Fruit fly (Drosophila melanogaster) whole organism, embryonic: ENCODE measurements around the gene CG42494.
A peak's percentile ranks its signal among the peaks of the same experiment; 100 is the strongest.

Experiments
- Abd-B ChIP-seq: fragments of 200-800 bp; sonication (Bioruptor generic); optimal IDR thresholded peaks from 2 replicates; lab custom pipeline; 2018; ENCODE audit warnings: missing biosample characterization, mild to moderate bottlenecking, missing genetic modification characterization, moderate library complexity
- Bdp1 ChIP-seq: fragments of 200-800 bp; sonication (Bioruptor generic); optimal IDR thresholded peaks from 3 replicates; lab custom pipeline; 2016; ENCODE audit warnings: missing biosample characterization, missing genetic modification characterization
- BtbVII ChIP-seq: fragments of 200-800 bp; sonication (Bioruptor generic); optimal IDR thresholded peaks from 3 replicates; lab custom pipeline; 2017; ENCODE audit warnings: missing biosample characterization, mild to moderate bottlenecking, missing genetic modification characterization
- CG11398 ChIP-seq: fragments of 200-800 bp; sonication (Bioruptor generic); optimal IDR thresholded peaks from 2 replicates; lab custom pipeline; 2016; ENCODE audit warnings: missing biosample characterization, missing genetic modification characterization
- CG12236 ChIP-seq: fragments of 200-800 bp; sonication (Bioruptor generic); optimal IDR thresholded peaks from 2 replicates; lab custom pipeline; 2016; ENCODE audit warnings: missing biosample characterization, missing genetic modification characterization
- CG13287 ChIP-seq: fragments of 200-800 bp; sonication (Bioruptor generic); IDR thresholded peaks from 2 replicates; pipeline ENCODE4 v1.3.6; 2022; ENCODE audit warnings: missing biosample characterization, missing genetic modification characterization; ENCODE audit not compliant: partially characterized antibody
- CG13296 ChIP-seq: fragments of 200-800 bp; sonication (Bioruptor generic); optimal IDR thresholded peaks from 3 replicates; lab custom pipeline; 2018; ENCODE audit warnings: missing biosample characterization, mild to moderate bottlenecking, missing genetic modification characterization
- CG13775 ChIP-seq: fragments of 200-800 bp; sonication (Bioruptor generic); optimal IDR thresholded peaks from 3 replicates; lab custom pipeline; 2017; ENCODE audit warnings: missing biosample characterization, mild to moderate bottlenecking, missing genetic modification characterization
- CG17912 ChIP-seq: fragments of 200-800 bp; sonication (Bioruptor generic); optimal IDR thresholded peaks from 2 replicates; lab custom pipeline; 2018; ENCODE audit warnings: missing biosample characterization, mild to moderate bottlenecking, missing genetic modification characterization
- CG2129 ChIP-seq: fragments of 200-800 bp; sonication (Bioruptor generic); IDR thresholded peaks from 2 replicates; pipeline ENCODE4 v1.3.6; 2022; ENCODE audit warnings: missing biosample characterization, missing genetic modification characterization; ENCODE audit not compliant: partially characterized antibody
- CG2199 ChIP-seq: fragments of 200-800 bp; sonication (Bioruptor generic); IDR thresholded peaks from 3 replicates; pipeline ENCODE4 v1.3.6; 2022; ENCODE audit warnings: missing biosample characterization, missing genetic modification characterization
- CG2678 ChIP-seq: fragments of 200-800 bp; sonication (Bioruptor generic); optimal IDR thresholded peaks from 3 replicates; lab custom pipeline; 2019; ENCODE audit warnings: missing biosample characterization, mild to moderate bottlenecking, missing genetic modification characterization, moderate library complexity
- CG2712 ChIP-seq: fragments of 200-800 bp; optimal IDR thresholded peaks from 3 replicates; lab custom pipeline; 2019; ENCODE audit warnings: missing biosample characterization, mild to moderate bottlenecking, missing genetic modification characterization, moderate library complexity
- CG34224 ChIP-seq: fragments of 200-800 bp; sonication (Bioruptor generic); IDR thresholded peaks from 3 replicates; pipeline ENCODE4 v1.3.6; 2022; ENCODE audit warnings: missing biosample characterization, missing genetic modification characterization; ENCODE audit not compliant: partially characterized antibody
- CG7271 ChIP-seq: fragments of 200-800 bp; sonication (Bioruptor generic); optimal IDR thresholded peaks from 2 replicates; lab custom pipeline; 2018; ENCODE audit warnings: missing biosample characterization, mild to moderate bottlenecking, missing genetic modification characterization, moderate library complexity
- CG7745 ChIP-seq: fragments of 200-800 bp; sonication (Bioruptor generic); optimal IDR thresholded peaks from 2 replicates; lab custom pipeline; 2018; ENCODE audit warnings: missing biosample characterization, mild to moderate bottlenecking, missing genetic modification characterization, moderate library complexity
- CG9817 ChIP-seq: fragments of 200-800 bp; sonication (Bioruptor generic); optimal IDR thresholded peaks from 2 replicates; lab custom pipeline; 2018; ENCODE audit warnings: missing biosample characterization, mild to moderate bottlenecking, missing genetic modification characterization, moderate library complexity
- HLH4C ChIP-seq: fragments of 200-800 bp; sonication (Bioruptor generic); IDR thresholded peaks from 3 replicates; pipeline ENCODE4 v1.3.6; 2022; ENCODE audit warnings: missing biosample characterization, missing genetic modification characterization; ENCODE audit not compliant: partially characterized antibody
- HLH54F ChIP-seq: fragments of 200-800 bp; sonication (Bioruptor generic); optimal IDR thresholded peaks from 3 replicates; lab custom pipeline; 2016; ENCODE audit warnings: missing biosample characterization, missing genetic modification characterization
- HmgZ ChIP-seq: fragments of 200-800 bp; sonication (Bioruptor generic); optimal IDR thresholded peaks from 2 replicates; lab custom pipeline; 2018; ENCODE audit warnings: missing biosample characterization, mild to moderate bottlenecking, missing genetic modification characterization
- Hmx ChIP-seq: fragments of 200-800 bp; sonication (Bioruptor generic); optimal IDR thresholded peaks from 2 replicates; lab custom pipeline; 2016; ENCODE audit warnings: missing biosample characterization, missing genetic modification characterization
- Hr3 ChIP-seq: fragments of 200-800 bp; sonication (Bioruptor generic); optimal IDR thresholded peaks from 3 replicates; lab custom pipeline; 2016; ENCODE audit warnings: missing biosample characterization, missing genetic modification characterization
- Hr39 ChIP-seq: fragments of >200 bp; optimal IDR thresholded peaks from 2 replicates; lab custom pipeline; 2017
- Med ChIP-seq: fragments of 200-800 bp; sonication (Bioruptor generic); peaks from one replicate; lab custom pipeline; 2016; ENCODE audit warnings: missing biosample characterization, missing genetic modification characterization, mild to moderate bottlenecking, inconsistent platforms, moderate library complexity
- NK7.1 ChIP-seq: fragments of 200-800 bp; sonication (Bioruptor generic); optimal IDR thresholded peaks from 3 replicates; lab custom pipeline; 2016; ENCODE audit warnings: missing biosample characterization, missing genetic modification characterization
- Oli ChIP-seq: fragments of 200-800 bp; sonication (Bioruptor generic); optimal IDR thresholded peaks from 2 replicates; lab custom pipeline; 2018; ENCODE audit warnings: missing biosample characterization, mild to moderate bottlenecking, missing genetic modification characterization, moderate library complexity
- Poxn ChIP-seq: fragments of 200-800 bp; sonication (Bioruptor generic); IDR thresholded peaks from 2 replicates; pipeline ENCODE4 v1.3.6; 2022; ENCODE audit warnings: missing biosample characterization, missing genetic modification characterization
- Scr ChIP-seq: fragments of 200-800 bp; sonication (Bioruptor generic); IDR thresholded peaks from 2 replicates; pipeline ENCODE4 v1.3.6; 2022; ENCODE audit warnings: missing biosample characterization, missing genetic modification characterization; ENCODE audit not compliant: partially characterized antibody
- Xrp1 ChIP-seq: fragments of 200-800 bp; sonication (Bioruptor generic); IDR thresholded peaks from 2 replicates; pipeline ENCODE4 v1.3.6; 2022; ENCODE audit warnings: missing biosample characterization, missing genetic modification characterization
- YL-1 ChIP-seq: fragments of 200-800 bp; sonication (Bioruptor generic); optimal IDR thresholded peaks from 3 replicates; lab custom pipeline; 2017; ENCODE audit warnings: missing biosample characterization, mild to moderate bottlenecking, missing genetic modification characterization
- amos ChIP-seq: fragments of 200-800 bp; sonication (Bioruptor generic); IDR thresholded peaks from 2 replicates; pipeline ENCODE4 v1.3.6; 2022; ENCODE audit warnings: missing biosample characterization, missing genetic modification characterization; ENCODE audit not compliant: partially characterized antibody
- cg ChIP-seq: fragments of 200-800 bp; sonication (Bioruptor generic); optimal IDR thresholded peaks from 3 replicates; lab custom pipeline; 2019; ENCODE audit warnings: missing biosample characterization, mild to moderate bottlenecking, missing genetic modification characterization, moderate library complexity
- chinmo ChIP-seq: fragments of 200-800 bp; sonication (Bioruptor generic); IDR thresholded peaks from 4 replicates; pipeline ENCODE4 v1.3.6; 2022; ENCODE audit warnings: missing biosample characterization, missing genetic modification characterization; ENCODE audit not compliant: partially characterized antibody
- chn ChIP-seq: fragments of 200-800 bp; sonication (Bioruptor generic); optimal IDR thresholded peaks from 2 replicates; lab custom pipeline; 2016; ENCODE audit warnings: missing biosample characterization, missing genetic modification characterization
- dm ChIP-seq: fragments of 200-800 bp; sonication (Bioruptor generic); optimal IDR thresholded peaks from 3 replicates; lab custom pipeline; 2016; ENCODE audit warnings: missing biosample characterization, missing genetic modification characterization
- eyg ChIP-seq: fragments of 200-800 bp; sonication (Bioruptor generic); optimal IDR thresholded peaks from 3 replicates; lab custom pipeline; 2016; ENCODE audit warnings: missing biosample characterization, missing genetic modification characterization
- fru ChIP-seq: fragments of >200 bp; optimal IDR thresholded peaks from 2 replicates; lab custom pipeline; 2017
- fu2 ChIP-seq: fragments of 200-800 bp; sonication (Bioruptor generic); optimal IDR thresholded peaks from 2 replicates; lab custom pipeline; 2016; ENCODE audit warnings: missing biosample characterization, missing genetic modification characterization
- kay ChIP-seq: fragments of 200-800 bp; sonication (Bioruptor generic); optimal IDR thresholded peaks from 2 replicates; lab custom pipeline; 2016; ENCODE audit warnings: missing biosample characterization, missing genetic modification characterization
- lbe ChIP-seq: fragments of 200-800 bp; sonication (Bioruptor generic); optimal IDR thresholded peaks from 2 replicates; lab custom pipeline; 2016; ENCODE audit warnings: missing biosample characterization, mild to moderate bottlenecking, missing genetic modification characterization
- phol ChIP-seq: fragments of 200-800 bp; sonication (Bioruptor generic); optimal IDR thresholded peaks from 3 replicates; lab custom pipeline; 2018; ENCODE audit warnings: missing biosample characterization, mild to moderate bottlenecking, missing genetic modification characterization, moderate library complexity
- sens ChIP-seq: fragments of 200-800 bp; sonication (Bioruptor generic); peaks from one replicate; lab custom pipeline; 2016; ENCODE audit warnings: missing biosample characterization, missing genetic modification characterization
- slp2 ChIP-seq: fragments of 200-800 bp; sonication (Bioruptor generic); optimal IDR thresholded peaks from 2 replicates; lab custom pipeline; 2016; ENCODE audit warnings: missing biosample characterization, missing genetic modification characterization
- stc ChIP-seq: fragments of 200-800 bp; sonication (Bioruptor generic); IDR thresholded peaks from 2 replicates; pipeline ENCODE4 v1.3.6; 2022; ENCODE audit warnings: missing biosample characterization, missing genetic modification characterization
- tll ChIP-seq, 2 experiments: fragments of 200-800 bp in 1 of 2; fragments of >200 bp in 1 of 2; sonication (Bioruptor generic) in 1 of 2; optimal IDR thresholded peaks; 2 replicates each; lab custom pipeline; 2017 to 2019; ENCODE audit warnings: missing biosample characterization in 2 of 2, missing genetic modification characterization in 2 of 2, mild to moderate bottlenecking in 1 of 2, moderate library complexity in 1 of 2
- unc-4 ChIP-seq: fragments of 200-800 bp; sonication (Bioruptor generic); IDR thresholded peaks from 2 replicates; pipeline ENCODE4 v1.3.6; 2022; ENCODE audit warnings: missing biosample characterization, missing genetic modification characterization; ENCODE audit not compliant: partially characterized antibody
- wdn ChIP-seq: fragments of 200-800 bp; sonication (Bioruptor generic); IDR thresholded peaks from 2 replicates; pipeline ENCODE4 v1.3.6; 2022; ENCODE audit warnings: missing biosample characterization, missing genetic modification characterization

The CG42494 gene

dm6 chr3L:3222643-3223389, 38.6 kb downstream of the CG42494 start, which contains the start of the genes RpL28 and eIF1 (continued):
- peak; percentile 81 for TF ChIP-seq fu2
- peak; percentile 39; the same call in 1 of the 2 replicates for TF ChIP-seq Xrp1 (GFP tag; lab: Robert Waterston, UW)
- peak; percentile 89 for TF ChIP-seq BtbVII (GFP tag; lab: Kevin White, UChicago)
- TF ChIP-seq CG13296 = peak; percentile 91
- TF ChIP-seq CG2678 (tag; lab: Kevin White, UChicago) = peak; percentile 83
- TF ChIP-seq tll (GFP tag; optimal IDR thresholded peaks at IDR 0.05; lab: Kevin White, UChicago) = peak in 1 of 2 experiments; percentile 42
- TF ChIP-seq fru (lab: Kevin White, UChicago) = no peak
- TF ChIP-seq CG13775 (GFP tag; lab: Kevin White, UChicago) = peak; percentile 98
- TF ChIP-seq slp2 = peak; percentile 89
- TF ChIP-seq Hr39 (lab: Kevin White, UChicago) = no peak
- TF ChIP-seq Hmx (GFP tag; lab: Kevin White, UChicago) = peak; percentile 62
- peak; percentile 98 for TF ChIP-seq YL-1 (GFP tag; lab: Kevin White, UChicago)

DNA sequence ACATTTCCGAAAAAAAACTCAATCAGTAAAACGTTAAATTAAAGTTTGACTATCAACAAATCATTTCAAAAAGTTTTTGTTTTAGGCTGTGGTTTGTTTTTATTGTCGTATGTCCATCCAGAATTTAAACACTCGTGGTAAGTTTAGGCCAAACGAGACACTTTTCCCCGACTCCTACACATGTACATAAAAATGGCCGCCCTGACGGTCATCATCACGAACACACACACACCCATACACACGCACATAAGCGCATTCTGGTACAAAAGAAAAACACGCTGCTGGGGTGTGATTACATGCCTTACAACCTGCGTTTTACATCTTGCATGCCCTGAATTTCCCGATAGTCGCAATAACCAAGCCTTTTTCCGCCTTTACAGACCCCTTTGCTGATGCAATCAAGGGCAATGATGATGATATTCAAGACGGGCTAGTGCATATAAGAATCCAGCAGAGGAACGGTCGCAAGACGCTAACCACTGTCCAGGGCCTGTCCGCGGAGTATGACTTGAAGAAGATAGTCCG, 39.2 kb downstream of the CG42494 start:
- TF ChIP-seq CG7271 (tag; lab: Kevin White, UChicago) = no peak
- no peak for TF ChIP-seq Oli (tag; lab: Kevin White, UChicago)
- no peak for TF ChIP-seq CG2712 (tag; lab: Kevin White, UChicago)
- peak; percentile 93 for TF ChIP-seq CG2199 (GFP tag; lab: Robert Waterston, UW)
- TF ChIP-seq CG13287 (GFP tag; lab: Robert Waterston, UW) = peak; percentile 11; the same call in 1 of the 2 replicates
- TF ChIP-seq Med (GFP tag; lab: Kevin White, UChicago) = peak; percentile 6
- TF ChIP-seq Abd-B (GFP tag; lab: Kevin White, UChicago) = no peak
- no peak for TF ChIP-seq CG11398 (GFP tag; lab: Kevin White, UChicago)
- 0 out of 4 replicates have a peak, but pooled peaks have one; percentile 7 for TF ChIP-seq chinmo
- no peak for TF ChIP-seq CG9817 (tag; lab: Kevin White, UChicago)
- TF ChIP-seq Bdp1 (GFP tag; lab: Kevin White, UChicago) = no peak
- TF ChIP-seq CG34224 = 0 out of 3 replicates have a peak, but pooled peaks have one; percentile 41
- no peak for TF ChIP-seq NK7.1 (GFP tag; lab: Kevin White, UChicago)
- TF ChIP-seq Scr (GFP tag; lab: Robert Waterston, UW) = peak; percentile 2; the same call in 1 of the 2 replicates
- no peak for TF ChIP-seq wdn (GFP tag; lab: Robert Waterston, UW)
- TF ChIP-seq CG7745 (tag; lab: Kevin White, UChicago) = no peak
- peak; percentile 93 for TF ChIP-seq cg (GFP tag; lab: Kevin White, UChicago)
- no peak for TF ChIP-seq stc (GFP tag; lab: Robert Waterston, UW)
- TF ChIP-seq HLH54F = no peak
- TF ChIP-seq Hmx (GFP tag; lab: Kevin White, UChicago) = no peak
- TF ChIP-seq chn (GFP tag; lab: Kevin White, UChicago) = no peak
- no peak for TF ChIP-seq Poxn (GFP tag; lab: Robert Waterston, UW)
- TF ChIP-seq HmgZ (tag; lab: Kevin White, UChicago) = no peak
- no peak for TF ChIP-seq CG17912 (GFP tag; lab: Kevin White, UChicago)
- TF ChIP-seq sens = peak; percentile 11
- TF ChIP-seq Hr3 = no peak
- TF ChIP-seq CG12236 (GFP tag; lab: Kevin White, UChicago) = no peak
- 0 out of 3 replicates have a peak, but pooled peaks have one; percentile 2 for TF ChIP-seq HLH4C (GFP tag; lab: Robert Waterston, UW)
- TF ChIP-seq unc-4 = 0 out of 2 replicates have a peak, but pooled peaks have one; percentile 24
- peak; percentile 43 for TF ChIP-seq dm (GFP tag; lab: Kevin White, UChicago)
- TF ChIP-seq amos (GFP tag; lab: Robert Waterston, UW) = no peak
- TF ChIP-seq YL-1 (GFP tag; lab: Kevin White, UChicago) = peak; percentile 65
- TF ChIP-seq lbe (GFP tag; lab: Kevin White, UChicago) = no peak
- no peak for TF ChIP-seq eyg (GFP tag; lab: Kevin White, UChicago)
- TF ChIP-seq CG2129 (GFP tag; lab: Robert Waterston, UW) = 0 out of 2 replicates have a peak, but pooled peaks have one; percentile 7
- TF ChIP-seq phol (tag; lab: Kevin White, UChicago) = peak; percentile 73
- TF ChIP-seq kay (GFP tag; lab: Kevin White, UChicago) = no peak
